Worm (Caenorhabditis elegans) whole organism, L4 larva: ENCODE results near the gene egg-3.

ENCODE experiments used
- nhr-237 ChIP-seq: sonication (generic microtip); optimal IDR thresholded peaks from 2 replicates; lab custom pipeline; 2017; ENCODE audit warnings: missing biosample characterization, missing genetic modification characterization
- nhr-28 ChIP-seq: fragments of 150-350 bp; optimal IDR thresholded peaks from 2 replicates; lab custom pipeline; 2014; ENCODE audit warnings: missing biosample characterization, missing genetic modification characterization
- pha-4 ChIP-seq, 2 experiments: fragments of 150-350 bp in 1 of 2; fragments of 200-800 bp in 1 of 2; sonication (Bioruptor generic) in 1 of 2; IDR thresholded peaks in 1 of 2; optimal IDR thresholded peaks in 1 of 2; 2 replicates each; pipeline versions ENCODE4 v1.3.6 to Lab custom; 2014 to 2022; ENCODE audit warnings: missing genetic modification characterization in 2 of 2, missing genetic modification reagents in 2 of 2, missing biosample characterization in 1 of 2, missing compliant biosample characterization in 1 of 2
- spr-3 ChIP-seq: fragments of 200-800 bp; sonication (Bioruptor generic); optimal IDR thresholded peaks from 2 replicates; lab custom pipeline; 2018; ENCODE audit warnings: mild to moderate bottlenecking, missing genetic modification characterization, missing compliant biosample characterization

DNA sequence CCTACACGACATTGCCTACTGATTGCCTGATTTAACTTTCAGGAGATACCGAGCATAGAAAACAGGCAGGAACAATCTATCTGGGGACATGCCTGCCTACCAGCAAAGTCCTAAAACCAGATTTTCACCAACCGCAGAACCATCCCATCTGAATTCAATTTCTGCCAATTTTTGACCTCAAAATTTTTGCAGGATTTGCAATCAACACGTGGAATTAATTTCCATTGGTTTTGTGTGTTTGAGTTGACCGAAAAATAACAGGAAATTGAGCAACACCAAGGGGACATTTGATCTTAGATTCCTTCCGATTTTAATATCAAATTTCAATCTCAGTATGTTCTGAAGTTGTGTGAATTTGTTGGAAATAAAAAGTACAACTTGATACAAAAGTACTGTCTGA lies 14.8 kb upstream of the egg-3 start:
- TF ChIP-seq spr-3 (GFP tag; lab: Kevin White, UChicago) (no peak), pha-4 (GFP tag; IDR thresholded peaks at IDR 0.05; lab: Robert Waterston, UW) (no peak), pha-4 (tag; optimal IDR thresholded peaks at IDR 0.05; lab: Kevin White, UChicago) (no peak), nhr-28 (tag; lab: Kevin White, UChicago) (no peak), nhr-237 (tag; lab: Kevin White, UChicago) (no peak)
